Worm (Caenorhabditis elegans): ENCODE measurements around the gene coh-4.

ce11 chrV:4168045-4168444, 7.4 kb downstream of the coh-4 start:
- TF ChIP-seq cog-1 (tag; optimal IDR thresholded peaks at IDR 0.05) (no peak), klf-2 (GFP tag; conservative IDR thresholded peaks at IDR 0.05) (no peak), ztf-23 (GFP tag; IDR thresholded peaks at IDR 0.05) (no peak), ref-1 (GFP tag; conservative IDR thresholded peaks at IDR 0.05) (no peak), flt-1 (GFP tag; IDR thresholded peaks at IDR 0.05) (no peak), tab-1 (GFP tag; IDR thresholded peaks at IDR 0.05) (no peak), ztf-29 (GFP tag; IDR thresholded peaks at IDR 0.05) (no peak), med-1 (GFP tag; optimal IDR thresholded peaks at IDR 0.05; ENCODE audit: insufficient read depth) (no peak), T22C8.4 (GFP tag; IDR thresholded peaks at IDR 0.05) (no peak)

Data from whole organism, midembryonic.